Fruit fly (Drosophila melanogaster) whole organism, adult: ENCODE data around the gene CG13689.

Experiments used
- CG14711 ChIP-seq: fragments of 200-800 bp; sonication (Bioruptor generic); optimal IDR thresholded peaks from 2 replicates; lab custom pipeline; 2018; ENCODE audit warnings: missing biosample characterization, mild to moderate bottlenecking, missing genetic modification characterization, moderate library complexity
- Clk ChIP-seq: fragments of 200-800 bp; sonication (Bioruptor generic); optimal IDR thresholded peaks from 2 replicates; lab custom pipeline; 2017; ENCODE audit warnings: missing biosample characterization, missing genetic modification characterization
- Hr96 ChIP-seq: fragments of 200-800 bp; sonication (Bioruptor generic); optimal IDR thresholded peaks from 2 replicates; lab custom pipeline; 2016; ENCODE audit warnings: missing biosample characterization, missing genetic modification characterization
- Mnt ChIP-seq: fragments of 200-800 bp; sonication (Bioruptor generic); optimal IDR thresholded peaks from 2 replicates; lab custom pipeline; 2016; ENCODE audit warnings: missing biosample characterization, mild to moderate bottlenecking, missing genetic modification characterization
- bab1 ChIP-seq: fragments of 200-800 bp; sonication (Bioruptor generic); optimal IDR thresholded peaks from 3 replicates; lab custom pipeline; 2019; ENCODE audit warnings: missing biosample characterization, mild to moderate bottlenecking, missing genetic modification characterization, moderate library complexity
- cic ChIP-seq: fragments of 200-800 bp; sonication (Bioruptor generic); optimal IDR thresholded peaks from 2 replicates; lab custom pipeline; 2017; ENCODE audit warnings: missing biosample characterization, mild to moderate bottlenecking, missing genetic modification characterization, moderate library complexity
- cnc ChIP-seq, 2 experiments: fragments of >200 bp; optimal IDR thresholded peaks; 2 replicates each; lab custom pipeline; 2017
- ovo ChIP-seq: fragments of 200-800 bp; sonication (Bioruptor generic); optimal IDR thresholded peaks from 2 replicates; lab custom pipeline; 2016; ENCODE audit warnings: missing biosample characterization, missing genetic modification characterization
- pad ChIP-seq: fragments of 200-800 bp; sonication (Bioruptor generic); optimal IDR thresholded peaks from 3 replicates; lab custom pipeline; 2017; ENCODE audit warnings: missing biosample characterization, missing genetic modification characterization, mild to moderate bottlenecking, moderate library complexity, missing genetic modification reagents
- tj ChIP-seq: fragments of 200-800 bp; sonication (Bioruptor generic); optimal IDR thresholded peaks from 3 replicates; lab custom pipeline; 2017; ENCODE audit warnings: missing biosample characterization, mild to moderate bottlenecking, missing genetic modification characterization, moderate library complexity

DNA sequence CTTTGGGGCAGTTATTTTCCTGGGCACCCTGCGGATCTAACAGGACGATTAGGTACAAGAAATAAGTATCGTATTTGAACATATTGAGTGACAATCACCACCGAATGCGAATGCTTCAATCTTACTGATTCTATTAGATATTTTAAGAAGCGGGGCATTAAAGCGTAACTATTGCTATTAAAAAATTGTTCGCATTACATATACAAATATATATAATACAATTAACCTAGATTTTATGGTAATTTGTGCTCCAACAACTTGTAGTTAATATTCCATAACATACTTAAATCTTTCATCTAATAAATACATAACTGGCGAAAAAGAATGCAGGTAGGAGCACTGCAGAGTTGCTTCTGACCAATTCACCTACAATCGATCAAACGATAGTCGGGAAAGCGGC, 18.5 kb downstream of the CG13689 start, which contains the start of gene lectin-21Cb:
- TF ChIP-seq cic, result no peak
- no peak for TF ChIP-seq tj (GFP tag; lab: Kevin White, UChicago)
- no peak for TF ChIP-seq CG14711 (tag; lab: Kevin White, UChicago)
- TF ChIP-seq pad, result no peak
- TF ChIP-seq Mnt, result no peak
- no peak for TF ChIP-seq bab1 (GFP tag; lab: Kevin White, UChicago)
- no peak for TF ChIP-seq Hr96
- no peak for TF ChIP-seq ovo
- TF ChIP-seq Clk (GFP tag; lab: Kevin White, UChicago), result no peak
- no peak for TF ChIP-seq cnc (optimal IDR thresholded peaks at IDR 0.05; lab: Kevin White, UChicago)
